Worm (Caenorhabditis elegans): ENCODE data around the gene T25E4.1.
A peak's percentile ranks its signal among the peaks of the same experiment; 100 is the strongest.

T25E4.1 gene

ce11 chrII:5572082-5572746 lies 5.9 kb upstream of the T25E4.1 start:
- no peak for TF ChIP-seq nhr-28 (tag; optimal IDR thresholded peaks at IDR 0.05)

DNA sequence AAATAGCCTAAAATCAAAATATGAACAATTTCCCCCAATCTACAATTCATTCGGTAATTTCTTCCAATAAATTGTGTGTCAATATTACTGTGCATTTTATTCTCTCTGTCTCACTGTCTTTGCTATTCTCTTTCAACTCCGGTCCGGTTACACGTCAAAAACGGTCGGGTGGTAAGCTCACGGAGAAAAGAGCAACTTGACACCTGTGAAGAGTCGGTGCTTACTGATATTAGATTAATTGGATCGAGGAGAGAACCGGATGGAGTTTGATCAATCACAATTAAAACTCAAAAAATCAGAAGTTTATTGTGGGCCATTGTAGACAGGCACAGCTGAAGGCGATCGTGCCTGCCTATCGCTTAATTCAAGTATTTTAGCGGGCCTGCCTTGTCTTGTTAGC lies 3.2 kb upstream of the T25E4.1 start:
- TF ChIP-seq nhr-237 (tag; optimal IDR thresholded peaks at IDR 0.05) (no peak), sem-2 (GFP tag; optimal IDR thresholded peaks at IDR 0.05) (no peak), cnd-1 (tag; optimal IDR thresholded peaks at IDR 0.05) (no peak), nhr-2 (tag; optimal IDR thresholded peaks at IDR 0.05) (no peak), elt-1 (tag; optimal IDR thresholded peaks at IDR 0.05; ENCODE audit: borderline replicate concordance, insufficient read depth) (no peak), lin-32 (GFP tag; optimal IDR thresholded peaks at IDR 0.05) (no peak), ceh-39 (tag; optimal IDR thresholded peaks at IDR 0.05) (no peak), unc-120 (tag; optimal IDR thresholded peaks at IDR 0.05; ENCODE audit: poor library complexity, severe bottlenecking) (no peak), mab-5 (tag; optimal IDR thresholded peaks at IDR 0.05) (no peak), bed-3 (GFP tag; optimal IDR thresholded peaks at IDR 0.05) (no peak), ceh-43 (GFP tag; optimal IDR thresholded peaks at IDR 0.05) (no peak), ces-1 (GFP tag; optimal IDR thresholded peaks at IDR 0.05) (no peak), lin-13 (tag; optimal IDR thresholded peaks at IDR 0.05) (no peak), nhr-12 (tag; optimal IDR thresholded peaks at IDR 0.05) (no peak), drap-1 (GFP tag; optimal IDR thresholded peaks at IDR 0.05) (no peak), tbx-8 (GFP tag; optimal IDR thresholded peaks at IDR 0.05) (no peak), mls-2 (tag; optimal IDR thresholded peaks at IDR 0.05) (no peak), M03D4.4 (tag; optimal IDR thresholded peaks at IDR 0.05) (no peak), flh-1 (GFP tag; optimal IDR thresholded peaks at IDR 0.05) (no peak)

DNA sequence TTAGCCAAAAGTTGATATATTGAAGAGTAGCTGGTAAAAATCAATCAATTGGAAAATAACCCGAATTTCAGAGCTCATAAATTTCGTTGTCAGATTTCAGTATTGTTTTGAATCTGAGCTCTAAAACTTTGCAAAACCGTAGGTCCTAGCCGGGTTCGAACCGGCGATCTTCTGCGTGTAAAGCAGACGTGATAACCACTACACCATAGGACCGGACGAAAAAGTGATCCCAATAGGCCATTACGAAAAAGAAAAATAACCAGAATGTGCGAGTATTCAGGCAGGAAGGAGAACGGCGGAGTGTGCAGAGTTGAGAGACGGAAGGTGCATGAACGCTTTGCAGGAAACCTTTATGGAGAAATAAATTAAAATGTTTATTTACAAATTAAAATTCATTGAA lies 1.1 kb upstream of the T25E4.1 start:
- TF ChIP-seq unc-62 (GFP tag; optimal IDR thresholded peaks at IDR 0.05) (no peak), elt-3 (tag; optimal IDR thresholded peaks at IDR 0.05) (no peak), M03D4.4 (tag; optimal IDR thresholded peaks at IDR 0.05) (peak; percentile 70), ces-1 (GFP tag; optimal IDR thresholded peaks at IDR 0.05) (no peak), sem-2 (GFP tag; optimal IDR thresholded peaks at IDR 0.05) (peak; percentile 21), mls-2 (tag; optimal IDR thresholded peaks at IDR 0.05) (no peak), tbx-8 (GFP tag; optimal IDR thresholded peaks at IDR 0.05) (no peak), nhr-2 (tag; optimal IDR thresholded peaks at IDR 0.05) (no peak), nhr-28 (tag; optimal IDR thresholded peaks at IDR 0.05) (no peak), sptf-1 (tag; optimal IDR thresholded peaks at IDR 0.05) (peak; percentile 68), blmp-1 (tag; optimal IDR thresholded peaks at IDR 0.05) (no peak), ztf-11 (tag; optimal IDR thresholded peaks at IDR 0.05) (no peak), hlh-1 (tag; optimal IDR thresholded peaks at IDR 0.05) (no peak), nhr-12 (tag; optimal IDR thresholded peaks at IDR 0.05) (no peak), cnd-1 (tag; optimal IDR thresholded peaks at IDR 0.05) (peak; percentile 48), ceh-43 (GFP tag; optimal IDR thresholded peaks at IDR 0.05) (no peak), ceh-39 (tag; optimal IDR thresholded peaks at IDR 0.05) (no peak), unc-39 (tag; optimal IDR thresholded peaks at IDR 0.05) (no peak), ham-2 (GFP tag; optimal IDR thresholded peaks at IDR 0.05) (peak; percentile 50), mab-5 (tag; optimal IDR thresholded peaks at IDR 0.05) (no peak), snpc-4 (tag; optimal IDR thresholded peaks at IDR 0.05) (no peak), elt-1 (tag; optimal IDR thresholded peaks at IDR 0.05; ENCODE audit: borderline replicate concordance, insufficient read depth) (no peak), pha-4 (tag; optimal IDR thresholded peaks at IDR 0.05) (no peak), ceh-83 (GFP tag; optimal IDR thresholded peaks at IDR 0.05) (peak; percentile 75), unc-120 (tag; optimal IDR thresholded peaks at IDR 0.05; ENCODE audit: poor library complexity, severe bottlenecking) (peak; percentile 24), flh-1 (GFP tag; optimal IDR thresholded peaks at IDR 0.05) (peak; percentile 19), zip-8 (tag; optimal IDR thresholded peaks at IDR 0.05) (no peak), lin-32 (GFP tag; optimal IDR thresholded peaks at IDR 0.05) (peak; percentile 28), bed-3 (GFP tag; optimal IDR thresholded peaks at IDR 0.05) (no peak), lsy-2 (tag; optimal IDR thresholded peaks at IDR 0.05) (no peak), lin-13 (tag; optimal IDR thresholded peaks at IDR 0.05) (no peak), mep-1 (tag; optimal IDR thresholded peaks at IDR 0.05) (no peak), nhr-237 (tag; optimal IDR thresholded peaks at IDR 0.05) (no peak), nhr-76 (tag; optimal IDR thresholded peaks at IDR 0.05) (no peak), drap-1 (GFP tag; optimal IDR thresholded peaks at IDR 0.05) (peak; percentile 58)
